Worm (Caenorhabditis elegans) whole organism, midembryonic: ENCODE measurements around the gene K08F4.12.

Experiments
- T22C8.4 ChIP-seq: fragments of 200-800 bp; sonication (Bioruptor generic); IDR thresholded peaks from 2 replicates; pipeline ENCODE4 v1.3.6; 2022; ENCODE audit warnings: missing genetic modification characterization, missing compliant biosample characterization
- cog-1 ChIP-seq: sonication (generic microtip); optimal IDR thresholded peaks from 2 replicates; lab custom pipeline; 2016; ENCODE audit warnings: missing genetic modification characterization, missing compliant biosample characterization
- flt-1 ChIP-seq: fragments of 200-800 bp; sonication (Bioruptor generic); IDR thresholded peaks from 2 replicates; pipeline ENCODE4 v1.3.6; 2022; ENCODE audit warnings: missing genetic modification characterization, missing compliant biosample characterization
- klf-2 ChIP-seq: fragments of 200-800 bp; sonication (Bioruptor generic); conservative IDR thresholded peaks from 2 replicates; pipeline ENCODE4 v1.3.6; 2022; ENCODE audit warnings: missing genetic modification reagents, missing genetic modification characterization, missing compliant biosample characterization
- med-1 ChIP-seq: sonication (generic microtip); optimal IDR thresholded peaks from 2 replicates; lab custom pipeline; 2017; ENCODE audit warnings: missing genetic modification characterization, mild to moderate bottlenecking, missing compliant biosample characterization, antibody characterized with exemption, missing genetic modification reagents; ENCODE audit not compliant: insufficient read depth
- tab-1 ChIP-seq: fragments of 200-800 bp; sonication (Bioruptor generic); IDR thresholded peaks from 2 replicates; pipeline ENCODE4 v1.3.6; 2022; ENCODE audit warnings: missing genetic modification characterization, missing compliant biosample characterization
- ztf-23 ChIP-seq: fragments of 200-800 bp; sonication (Bioruptor generic); IDR thresholded peaks from 2 replicates; pipeline ENCODE4 v1.3.6; 2022; ENCODE audit warnings: missing genetic modification reagents, missing genetic modification characterization, missing compliant biosample characterization

- TF ChIP-seq tab-1 (GFP tag; lab: Robert Waterston, UW) (no peak), flt-1 (no peak), med-1 (no peak), klf-2 (no peak), cog-1 (tag; lab: Kevin White, UChicago) (no peak), ztf-23 (no peak), T22C8.4 (GFP tag; lab: Robert Waterston, UW) (no peak)
Measured at ce11 chrIV:10157034-10157433, 19.1 kb downstream of the K08F4.12 start.
